Fruit fly (Drosophila melanogaster) Kc167 (cell line): ENCODE measurements around the gene Cyp4g1.

Experiments
- Myc ChIP-seq: fragments of >200 bp; optimal IDR thresholded peaks from 2 replicates; lab custom pipeline; 2017; ENCODE audit warnings: missing external identifiers
- Sin3A ChIP-seq: fragments of >200 bp; optimal IDR thresholded peaks from 2 replicates; lab custom pipeline; 2018; ENCODE audit warnings: missing external identifiers
- h ChIP-seq: fragments of >200 bp; optimal IDR thresholded peaks from 3 replicates; lab custom pipeline; 2018; ENCODE audit warnings: missing external identifiers
- insv ChIP-seq: fragments of >200 bp; optimal IDR thresholded peaks from 3 replicates; lab custom pipeline; 2018; ENCODE audit warnings: missing external identifiers
- psq ChIP-seq: fragments of >200 bp; optimal IDR thresholded peaks from 2 replicates; lab custom pipeline; 2017; ENCODE audit warnings: missing external identifiers
- ttk ChIP-seq: sonication (Bioruptor generic); optimal IDR thresholded peaks from 2 replicates; lab custom pipeline; 2017; ENCODE audit warnings: missing external identifiers

- TF ChIP-seq psq (lab: Kevin White, UChicago) (no peak), ttk (lab: Kevin White, UChicago) (no peak), h (lab: Kevin White, UChicago) (no peak), Myc (lab: Kevin White, UChicago) (no peak), insv (lab: Kevin White, UChicago) (no peak), Sin3A (lab: Kevin White, UChicago) (no peak)
Measured at dm6 chrX:492701-493299, 23.7 kb upstream of the Cyp4g1 start.
